Fruit fly (Drosophila melanogaster): ENCODE data around the gene Hs2st.

DNA sequence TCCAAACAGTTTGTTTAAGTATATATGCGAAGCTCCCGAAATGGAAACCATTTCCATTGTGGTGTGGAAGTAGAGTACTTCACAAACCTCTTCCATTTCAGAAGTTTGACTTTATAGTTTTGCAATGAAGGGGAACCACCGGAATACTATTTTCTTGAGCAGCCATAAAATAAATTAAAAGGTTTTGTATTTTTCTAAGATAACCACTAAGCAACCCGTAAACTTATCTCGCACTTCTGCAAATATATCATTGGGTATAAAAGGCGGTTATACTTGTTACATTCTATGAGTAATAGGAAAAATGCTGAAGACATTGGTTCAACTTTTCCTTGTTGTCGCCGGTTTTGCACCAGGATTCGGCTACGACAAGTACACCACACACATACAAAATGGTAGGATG, 26.5 kb downstream of the Hs2st start, which contains the start of gene lectin-37Da:
- no peak for TF ChIP-seq CG8478 (optimal IDR thresholded peaks at IDR 0.05)
- no peak for TF ChIP-seq CTCF (optimal IDR thresholded peaks at IDR 0.05)
